Worm (Caenorhabditis elegans) whole organism, L4/young adult: ENCODE measurements around the gene str-1.

Experiments
- W03F9.2 ChIP-seq: fragments of 150-350 bp; optimal IDR thresholded peaks from 2 replicates; lab custom pipeline; 2014; ENCODE audit warnings: missing biosample characterization, missing genetic modification characterization
- dao-5 ChIP-seq: sonication (generic microtip); optimal IDR thresholded peaks from 2 replicates; lab custom pipeline; 2016; ENCODE audit warnings: missing genotype, missing genetic modification characterization, moderate library complexity, missing compliant biosample characterization
- him-1 ChIP-seq: sonication (generic microtip); optimal IDR thresholded peaks from 2 replicates; lab custom pipeline; 2016; ENCODE audit warnings: missing genotype, missing genetic modification reagents, missing genetic modification characterization, missing compliant biosample characterization

str-1 gene

DNA sequence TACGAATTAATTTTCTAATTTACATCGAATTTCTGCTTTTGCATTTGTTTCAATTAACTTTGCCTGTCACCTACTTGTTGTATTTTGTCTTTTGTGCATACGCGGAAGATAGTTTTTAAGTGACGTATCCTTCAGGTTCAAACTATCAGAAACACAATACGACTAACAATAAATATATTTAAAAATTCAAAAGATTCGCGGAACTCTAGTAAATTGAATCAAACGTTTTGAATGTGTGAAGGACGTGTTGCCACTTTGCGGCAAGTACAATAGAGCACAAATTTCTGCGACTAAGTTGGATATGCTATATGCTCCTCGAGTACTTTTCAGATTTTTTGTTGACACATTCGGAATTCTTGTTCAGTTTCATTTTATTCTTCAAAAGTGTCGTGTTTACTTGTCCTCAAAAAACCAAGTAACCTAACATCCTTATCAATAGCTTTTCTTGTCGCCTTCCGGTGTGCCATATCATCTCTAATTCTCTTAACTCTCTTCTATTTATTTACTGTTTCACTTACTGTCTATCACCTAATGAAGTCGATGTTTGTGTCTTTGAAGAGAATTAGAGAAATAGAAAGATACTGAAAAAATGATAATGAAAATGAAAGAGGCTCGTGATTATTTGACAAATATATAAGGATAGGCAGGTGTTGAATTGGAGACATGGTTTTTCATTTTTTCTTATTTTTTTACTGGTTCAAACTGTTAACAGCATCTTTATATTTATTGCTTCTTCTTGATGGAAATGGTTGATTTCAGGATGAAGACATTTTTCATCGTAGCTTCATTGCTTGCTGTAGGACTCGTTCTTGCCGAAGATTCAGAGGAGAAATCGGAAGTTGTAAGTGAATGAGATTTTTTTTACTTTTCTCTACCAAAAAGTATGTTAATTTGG, 15.2 kb downstream of the str-1 start, which contains the start of gene srlf-7:
TSS of gene srlf-7 (plus strand) at position 760 of the 895 bp plus-strand sequence.
- TF ChIP-seq W03F9.2 = peak; percentile 15
- TF ChIP-seq dao-5 (tag; lab: Kevin White, UChicago) = no peak
- TF ChIP-seq him-1 = no peak

DNA sequence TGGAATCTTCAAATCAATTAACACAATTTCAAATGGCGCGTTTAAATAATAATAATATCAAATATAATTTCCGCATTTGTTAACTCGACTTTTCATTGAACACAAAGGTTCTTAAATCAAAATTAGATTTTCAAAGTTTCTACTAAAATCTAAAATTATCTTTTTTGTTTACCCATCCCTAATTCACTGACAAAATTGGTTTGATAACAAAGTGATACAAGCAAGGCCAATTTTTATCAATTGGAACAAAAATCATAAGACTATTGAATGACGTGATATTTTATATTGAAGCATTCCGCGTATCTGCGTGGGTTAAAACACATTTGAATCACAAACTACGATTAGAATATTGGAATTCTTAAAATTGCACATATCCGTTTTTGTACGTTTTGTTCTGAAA, 16.8 kb downstream of the str-1 start:
- TF ChIP-seq dao-5 (tag; lab: Kevin White, UChicago) (no peak), him-1 (no peak), W03F9.2 (no peak)

DNA sequence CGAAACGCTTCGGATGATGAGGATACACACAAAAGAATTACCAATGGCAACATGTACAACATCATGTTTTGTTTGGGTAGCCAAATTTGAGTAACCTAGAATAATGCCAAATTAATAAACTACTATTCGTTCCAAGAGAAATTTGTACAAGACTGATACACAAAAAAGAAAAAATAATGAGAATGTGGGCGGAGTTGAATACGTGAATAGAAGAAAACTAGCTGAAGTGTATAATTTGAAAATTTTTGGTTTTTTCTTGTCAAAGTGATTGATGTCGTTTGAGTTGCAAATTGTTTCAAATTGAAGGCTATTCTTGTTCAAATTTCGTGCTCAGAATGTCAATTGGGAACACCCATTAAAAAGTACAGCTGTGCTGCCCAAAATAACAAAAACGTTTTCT, 18.2 kb downstream of the str-1 start, which contains the start of gene R13A1.5:
TSS of gene R13A1.5 (minus strand) at position 101 of the 400 bp plus-strand sequence.
- TF ChIP-seq him-1 (no peak), W03F9.2 (no peak), dao-5 (tag; lab: Kevin White, UChicago) (no peak)

DNA sequence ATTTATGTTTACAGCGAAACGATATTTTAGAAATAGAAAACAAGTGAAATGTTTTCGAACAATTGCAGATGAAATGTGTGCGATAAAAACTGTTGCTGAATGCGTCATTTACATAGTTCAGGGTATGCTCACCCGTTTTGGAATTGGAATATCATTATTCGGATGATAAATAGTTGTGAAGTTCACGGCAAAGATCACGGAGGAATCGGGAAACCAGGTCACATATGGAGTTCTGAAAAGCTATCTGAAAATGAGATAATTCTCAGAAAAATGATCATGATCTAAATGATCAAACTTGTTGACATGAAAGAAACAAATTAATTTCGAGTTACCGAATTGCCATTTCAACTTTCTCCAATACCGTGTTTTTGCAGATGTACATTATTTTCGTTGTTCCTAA, 22.1 kb downstream of the str-1 start, which contains the start of gene best-16:
TSS of gene best-16 (minus strand) at position 101 of the 400 bp plus-strand sequence.
- TF ChIP-seq dao-5 (tag; lab: Kevin White, UChicago) = no peak
- TF ChIP-seq him-1 = no peak
- TF ChIP-seq W03F9.2 = no peak

DNA sequence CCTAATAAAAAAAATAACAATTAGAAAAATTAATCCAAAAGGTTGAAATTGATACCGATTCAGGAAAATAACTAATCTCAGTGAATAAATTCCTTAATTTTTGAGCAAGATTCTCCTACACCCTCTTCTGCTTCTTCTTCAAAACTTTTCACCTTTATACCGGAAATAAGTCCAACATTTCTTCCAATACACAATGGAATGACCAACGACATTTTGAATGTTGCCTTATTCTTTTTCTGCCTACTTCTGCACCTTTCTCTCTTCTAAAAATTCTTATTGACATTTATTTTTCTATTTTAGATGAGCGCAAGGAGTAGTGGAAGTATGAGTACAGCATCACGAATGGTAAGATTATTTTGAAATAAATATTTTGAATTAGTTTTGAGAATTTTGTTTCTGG, 23.3 kb downstream of the str-1 start, which contains the start of gene unc-8:
TSS of gene unc-8 (plus strand) at position 301 of the 400 bp plus-strand sequence.
- TF ChIP-seq dao-5 (tag; lab: Kevin White, UChicago) = no peak
- TF ChIP-seq W03F9.2 = no peak
- TF ChIP-seq him-1 = no peak

DNA sequence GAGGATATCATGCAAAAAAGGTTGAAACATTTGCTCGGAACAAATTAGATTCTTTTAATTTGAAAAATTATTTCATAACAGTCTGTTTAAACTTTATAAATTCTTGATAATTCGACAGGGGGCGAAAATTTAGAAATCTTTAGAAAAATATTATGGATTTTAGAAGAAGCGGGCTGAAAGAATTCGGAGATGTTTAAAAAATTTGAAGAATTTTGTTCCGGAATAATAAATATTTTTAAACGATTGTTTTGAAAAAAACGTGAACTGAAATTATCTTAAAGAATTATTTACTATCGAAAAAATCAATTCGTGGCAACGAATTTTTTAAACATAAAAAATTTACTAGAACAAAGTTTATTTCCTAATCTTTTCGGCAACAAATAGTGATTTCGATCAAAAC, 30.1 kb downstream of the str-1 start, which contains the start of gene R13A1.3:
TSS of gene R13A1.3 (plus strand) at position 301 of the 400 bp plus-strand sequence.
- TF ChIP-seq dao-5 (tag; lab: Kevin White, UChicago) = no peak
- no peak for TF ChIP-seq W03F9.2
- TF ChIP-seq him-1 = no peak

DNA sequence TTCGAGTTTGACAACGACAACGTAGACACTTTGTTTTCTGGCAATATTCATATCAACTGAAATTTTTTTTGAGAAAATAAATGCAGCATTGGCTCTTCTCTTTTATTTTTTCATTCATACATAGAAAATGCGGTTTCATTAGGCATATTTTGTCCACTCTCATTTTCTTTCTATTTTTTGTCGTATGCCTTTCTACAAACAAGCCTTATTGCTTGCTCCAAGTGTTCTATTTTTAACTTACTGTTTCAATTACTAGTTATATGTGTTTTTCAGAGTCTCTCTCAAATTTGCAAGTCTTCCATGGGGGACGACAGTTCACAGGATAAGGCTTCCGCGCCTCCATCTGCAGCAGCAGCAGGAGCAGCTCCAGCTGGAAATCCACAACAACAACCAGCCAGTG, 32.4 kb downstream of the str-1 start, which contains the start of gene kcc-1:
TSS of gene kcc-1 (plus strand) at position 301 of the 400 bp plus-strand sequence.
- TF ChIP-seq W03F9.2 (no peak), him-1 (no peak), dao-5 (tag; lab: Kevin White, UChicago) (no peak)

DNA sequence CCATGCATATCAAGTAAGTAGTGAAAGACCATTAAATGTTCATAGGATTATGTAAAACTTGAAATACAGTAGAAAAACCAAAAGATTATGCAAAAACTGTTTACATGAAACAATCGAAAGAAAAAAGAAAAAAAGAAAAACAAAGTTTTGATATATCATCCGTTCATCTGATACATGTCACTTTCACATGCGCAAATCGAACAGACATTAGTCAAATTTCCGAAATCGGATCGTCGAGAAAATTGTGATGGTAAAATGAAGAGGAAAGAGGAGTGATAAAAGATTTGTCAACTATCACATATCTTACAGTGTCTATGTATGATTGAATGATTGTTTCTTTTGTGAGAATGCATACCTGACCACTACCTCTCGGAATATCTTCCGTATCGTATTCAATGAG, 35.4 kb downstream of the str-1 start:
- TF ChIP-seq dao-5 (tag; lab: Kevin White, UChicago) = no peak
- no peak for TF ChIP-seq him-1

DNA sequence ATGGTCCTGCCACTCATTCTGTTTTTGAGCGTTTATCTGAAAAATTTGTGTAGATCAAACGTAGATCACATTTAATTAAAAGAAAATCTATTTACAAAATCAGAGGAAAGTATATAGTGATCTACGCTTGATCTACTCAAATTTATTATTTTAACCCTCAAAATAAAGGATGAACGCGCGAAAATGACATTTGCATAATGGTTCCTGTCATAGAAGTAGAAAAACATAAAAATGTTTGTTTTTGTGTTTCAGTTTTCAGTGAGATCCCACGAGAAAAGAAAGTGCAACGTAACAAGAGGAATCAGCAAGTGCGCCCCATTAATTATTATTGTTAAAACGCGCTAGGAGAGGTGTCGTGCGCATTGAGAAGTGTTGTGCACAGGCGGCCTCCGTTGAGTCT, 37.7 kb downstream of the str-1 start:
- TF ChIP-seq him-1 = no peak
- TF ChIP-seq W03F9.2 = no peak
- TF ChIP-seq dao-5 (tag; lab: Kevin White, UChicago) = no peak

DNA sequence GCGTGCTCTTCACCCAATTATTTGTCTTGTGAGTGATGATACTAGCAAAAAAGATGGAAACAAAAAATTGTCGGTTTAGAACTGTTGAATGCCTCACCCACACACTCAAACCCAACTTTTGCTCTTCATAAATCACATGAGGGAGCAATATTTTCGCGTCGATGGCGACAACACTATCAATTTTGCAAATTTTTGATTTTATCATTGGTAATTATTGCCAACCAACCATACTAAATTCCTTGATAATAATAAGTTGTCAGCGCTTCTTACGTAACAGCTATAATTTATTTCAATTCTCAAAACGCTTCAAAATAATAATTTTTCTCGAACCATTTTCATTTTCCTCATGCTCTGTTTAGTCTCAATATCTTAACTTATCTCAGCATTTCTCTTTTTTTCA, 39.2 kb downstream of the str-1 start:
- no peak for TF ChIP-seq him-1
- no peak for TF ChIP-seq dao-5 (tag; lab: Kevin White, UChicago)
- TF ChIP-seq W03F9.2 = no peak

DNA sequence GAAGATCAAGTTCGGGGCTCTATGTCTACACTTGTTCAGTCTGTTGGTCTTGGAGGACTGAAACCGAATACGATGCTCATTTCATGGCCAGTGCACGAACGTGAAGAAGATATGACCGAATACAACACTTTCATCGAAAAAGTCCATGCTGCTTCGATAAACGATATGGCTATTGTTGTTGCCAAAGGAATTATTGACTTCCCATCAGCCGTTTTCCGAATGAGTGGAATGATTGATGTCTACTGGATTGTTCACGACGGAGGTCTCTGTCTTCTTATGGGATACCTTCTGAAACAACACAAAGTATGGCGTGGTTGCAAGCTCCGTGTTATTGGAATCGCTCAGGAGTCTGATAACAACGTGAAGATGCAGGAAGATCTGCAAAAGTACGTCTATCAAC, 42.6 kb downstream of the str-1 start:
- TF ChIP-seq W03F9.2 (no peak), dao-5 (tag; lab: Kevin White, UChicago) (no peak), him-1 (no peak)

DNA sequence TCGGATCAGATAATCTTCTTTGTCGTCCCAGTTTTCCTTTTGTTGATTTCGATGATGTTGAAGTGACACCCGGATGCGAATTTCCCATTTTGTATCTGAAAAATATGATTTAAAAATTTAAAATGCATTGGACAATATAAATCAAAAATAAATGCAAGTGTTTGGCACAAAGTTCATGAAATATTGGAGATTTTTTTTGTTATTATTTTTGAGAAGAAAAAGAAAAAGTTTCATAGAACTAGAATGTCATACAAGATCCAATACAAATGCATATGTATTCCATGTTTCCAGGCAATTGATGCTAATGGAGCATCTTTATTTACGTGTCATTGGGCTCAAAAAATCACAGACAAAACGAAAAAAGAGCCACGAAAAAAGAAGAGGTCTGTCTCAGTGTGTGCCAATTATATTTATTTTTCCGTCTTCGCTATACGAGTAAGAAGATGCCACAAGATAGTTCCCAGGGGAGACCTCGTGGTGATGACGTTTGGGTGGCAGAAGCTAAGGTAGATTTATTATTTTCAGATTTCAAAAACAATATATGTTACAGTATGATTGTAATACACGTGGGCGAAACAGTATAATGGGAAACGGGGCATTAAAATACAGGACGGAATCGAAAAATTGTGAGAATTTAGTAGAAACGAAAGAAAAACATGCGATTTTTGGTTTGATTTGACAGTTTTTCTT, 46.0 kb downstream of the str-1 start, which contains the start of the genes glb-23 and R13A1.1:
TSS of gene glb-23 (minus strand) at position 101 of the 690 bp plus-strand sequence.
TSS of gene R13A1.1 (plus strand) at position 640 of the 690 bp plus-strand sequence.
- no peak for TF ChIP-seq him-1

DNA sequence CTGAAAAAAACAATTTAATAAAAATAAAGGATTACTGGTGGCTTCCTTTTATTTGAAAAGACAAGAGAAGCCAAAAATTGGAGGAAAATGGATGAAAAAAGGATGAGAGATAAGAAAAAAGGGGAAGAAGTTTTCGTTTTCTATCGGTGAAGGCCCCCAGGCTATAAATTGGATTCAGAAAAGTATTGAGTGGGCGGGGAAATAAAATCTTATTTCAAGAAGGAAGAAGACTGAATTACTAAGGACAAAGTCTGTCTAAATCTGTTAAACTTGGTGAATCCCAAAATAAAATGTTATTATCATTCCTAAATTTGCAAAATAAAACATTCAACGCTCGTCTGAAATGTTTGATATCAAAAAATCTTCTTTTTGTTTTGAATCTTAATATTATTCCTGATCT, 48.5 kb downstream of the str-1 start:
- TF ChIP-seq him-1 (no peak), dao-5 (tag; lab: Kevin White, UChicago) (no peak), W03F9.2 (no peak)
